Worm (Caenorhabditis elegans): ENCODE results near the gene nhr-242.

nhr-242 gene

ce11 chrIV:2602862-2603189 lies 21.4 kb upstream of the nhr-242 start (continued):
- TF ChIP-seq lin-38 (GFP tag; IDR thresholded peaks at IDR 0.05) (peak; percentile 32), ceh-82 (tag; optimal IDR thresholded peaks at IDR 0.05) (no peak), tra-1 (GFP tag; IDR thresholded peaks at IDR 0.05) (no peak), ceh-20 (GFP tag; IDR thresholded peaks at IDR 0.05) (no peak; the same call in 1 of the 2 replicates), dmd-8 (GFP tag; IDR thresholded peaks at IDR 0.05) (peak; percentile 40; the same call in 1 of the 2 replicates), dpl-1 (GFP tag; optimal IDR thresholded peaks at IDR 0.05) (no peak), lim-7 (GFP tag; IDR thresholded peaks at IDR 0.05) (0 out of 2 replicates have a peak, but pooled peaks have one; percentile 42), mxl-2 (GFP tag; conservative IDR thresholded peaks at IDR 0.05) (no peak), ZK337.2 (GFP tag; IDR thresholded peaks at IDR 0.05) (0 out of 2 replicates have a peak, but pooled peaks have one; percentile 18), D1046.2 (GFP tag; IDR thresholded peaks at IDR 0.05) (0 out of 2 replicates have a peak, but pooled peaks have one; percentile 68)

DNA sequence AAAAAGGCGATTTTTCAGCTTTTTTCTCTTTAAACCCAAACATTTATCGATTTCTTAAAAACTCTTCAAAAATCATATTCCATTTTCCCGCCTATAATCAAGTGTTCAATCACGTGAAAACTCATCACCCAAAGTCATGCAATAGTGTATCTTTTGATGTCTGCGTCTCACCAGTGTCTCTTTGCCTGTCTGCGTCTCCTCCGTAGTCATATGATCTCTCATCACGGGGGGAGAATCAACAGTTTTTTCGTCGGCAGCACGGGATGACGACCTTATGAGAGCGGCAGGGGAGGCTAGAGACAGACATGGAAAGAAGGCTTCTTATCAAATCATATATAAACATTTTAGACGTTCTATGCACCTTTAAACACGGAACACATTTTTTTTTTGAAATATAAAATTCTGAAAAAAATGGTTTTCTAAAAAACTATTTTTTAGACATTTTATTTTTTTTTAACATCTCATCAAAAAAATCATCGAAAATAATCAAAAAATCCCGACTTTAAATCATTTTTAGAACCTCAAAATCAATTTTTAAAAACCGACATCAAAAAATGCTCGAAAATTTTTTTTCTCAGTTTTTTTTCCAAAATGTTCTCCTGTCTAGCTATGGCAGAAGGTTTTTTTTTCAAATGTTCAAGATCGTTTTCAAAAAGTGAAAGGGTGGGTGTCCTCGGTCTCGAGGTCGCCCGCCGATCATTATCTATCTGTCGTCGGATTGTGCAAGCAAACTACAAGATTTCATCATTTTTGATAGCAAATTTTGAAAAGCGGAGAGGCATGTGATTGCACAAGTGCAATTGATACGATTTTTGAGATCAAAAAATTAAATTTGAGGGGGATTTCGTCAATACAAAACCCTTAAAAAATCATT lies 20.8 kb upstream of the nhr-242 start:
- peak; percentile 24 for TF ChIP-seq zfp-2 (tag; optimal IDR thresholded peaks at IDR 0.05)
- TF ChIP-seq lin-13 (GFP tag; optimal IDR thresholded peaks at IDR 0.05): peak; percentile 84
- TF ChIP-seq nhr-41 (GFP tag; IDR thresholded peaks at IDR 0.05): peak; percentile 90
- no peak for TF ChIP-seq aly-2 (tag; optimal IDR thresholded peaks at IDR 0.05)
- TF ChIP-seq ceh-32 (tag; optimal IDR thresholded peaks at IDR 0.05; ENCODE audit: poor library complexity): no peak
- peak; percentile 86 to 97 for TF ChIP-seq mdl-1 (tag; optimal IDR thresholded peaks at IDR 0.05)
- TF ChIP-seq Y105C5A.15 (GFP tag; IDR thresholded peaks at IDR 0.05): peak; percentile 77
- peak; percentile 94 for TF ChIP-seq php-3 (GFP tag; IDR thresholded peaks at IDR 0.05)
- TF ChIP-seq nhr-76 (tag; optimal IDR thresholded peaks at IDR 0.05): peak; percentile 86
- TF ChIP-seq dpl-1 (GFP tag; optimal IDR thresholded peaks at IDR 0.05): peak; percentile 82
- no peak for TF ChIP-seq ztf-11 (tag; optimal IDR thresholded peaks at IDR 0.05)
- TF ChIP-seq hlh-30 (tag; optimal IDR thresholded peaks at IDR 0.05; ENCODE audit: insufficient read depth): peak; percentile 100
- peak; percentile 96 for TF ChIP-seq T26A8.4 (GFP tag; IDR thresholded peaks at IDR 0.05)
- peak; percentile 51 for TF ChIP-seq Y48G9A.11 (GFP tag; IDR thresholded peaks at IDR 0.05)
- peak; percentile 90 for TF ChIP-seq spr-1 (tag; optimal IDR thresholded peaks at IDR 0.05)
- TF ChIP-seq F26F4.8 (GFP tag; conservative IDR thresholded peaks at IDR 0.05): no peak
- TF ChIP-seq lsy-2 (tag; optimal IDR thresholded peaks at IDR 0.05): peak; percentile 88 to 95
- TF ChIP-seq unc-62 (GFP tag; optimal IDR thresholded peaks at IDR 0.05 in 1 of 2): peak; percentile 66 to 99
- no peak for TF ChIP-seq unc-62 (tag; optimal IDR thresholded peaks at IDR 0.05)
- TF ChIP-seq T20F7.1 (GFP tag; optimal IDR thresholded peaks at IDR 0.05): peak; percentile 91
- TF ChIP-seq saeg-2 (GFP tag; IDR thresholded peaks at IDR 0.05): peak; percentile 93
- peak; percentile 84 for TF ChIP-seq D1046.2 (GFP tag; IDR thresholded peaks at IDR 0.05)
- TF ChIP-seq madf-9 (GFP tag; conservative IDR thresholded peaks at IDR 0.05): peak; percentile 93
- peak; percentile 62 for TF ChIP-seq F37D6.2 (tag; optimal IDR thresholded peaks at IDR 0.05)
- peak; percentile 48 for TF ChIP-seq snpc-1.2 (GFP tag; IDR thresholded peaks at IDR 0.05)
- no peak for TF ChIP-seq F10B5.3 (tag; optimal IDR thresholded peaks at IDR 0.05)
- peak; percentile 94 for TF ChIP-seq nhr-6 (tag; optimal IDR thresholded peaks at IDR 0.05)
- TF ChIP-seq pqm-1 (tag; optimal IDR thresholded peaks at IDR 0.05): peak; percentile 60
- peak; percentile 90 for TF ChIP-seq mes-2 (tag; optimal IDR thresholded peaks at IDR 0.05; ENCODE audit: poor library complexity, severe bottlenecking)
- 0 out of 2 replicates have a peak, but pooled peaks have one; percentile 17 for TF ChIP-seq F44E2.7 (GFP tag; IDR thresholded peaks at IDR 0.05)
- TF ChIP-seq F49E8.2 (tag; optimal IDR thresholded peaks at IDR 0.05; ENCODE audit: borderline replicate concordance): no peak
- TF ChIP-seq nhr-42 (GFP tag; IDR thresholded peaks at IDR 0.05): peak; percentile 93
- TF ChIP-seq unc-39 (tag; optimal IDR thresholded peaks at IDR 0.05): no peak
- peak; percentile 40 for TF ChIP-seq Y5F2A.4 (GFP tag; optimal IDR thresholded peaks at IDR 0.05)
- TF ChIP-seq dmd-6 (GFP tag; IDR thresholded peaks at IDR 0.05): peak; percentile 99
- peak; percentile 78 to 94 for TF ChIP-seq hif-1 (tag; optimal IDR thresholded peaks at IDR 0.05)
- peak; percentile 99 for TF ChIP-seq zfp-3 (GFP tag; conservative IDR thresholded peaks at IDR 0.05)
- no peak for TF ChIP-seq attf-4 (tag; optimal IDR thresholded peaks at IDR 0.05)
- peak; percentile 96 for TF ChIP-seq gei-8 (GFP tag; optimal IDR thresholded peaks at IDR 0.05)

All from whole organism, L4 larva.